Fruit fly (Drosophila melanogaster) whole organism, embryonic: ENCODE measurements around the gene CG42554.
A peak's percentile ranks its signal among the peaks of the same experiment; 100 is the strongest.

Experiments
- Adf1 ChIP-seq: fragments of 200-800 bp; sonication (Bioruptor generic); IDR thresholded peaks from 2 replicates; pipeline ENCODE4 v1.3.6; 2022; ENCODE audit warnings: missing biosample characterization, missing genetic modification characterization
- Awh ChIP-seq: fragments of 200-800 bp; sonication (Bioruptor generic); IDR thresholded peaks from 2 replicates; pipeline ENCODE4, ENCODE4 v1.3.6; 2022; ENCODE audit warnings: missing biosample characterization, missing genetic modification characterization
- CG12071 ChIP-seq: fragments of 200-800 bp; sonication (Bioruptor generic); optimal IDR thresholded peaks from 3 replicates; lab custom pipeline; 2018; ENCODE audit warnings: missing biosample characterization, mild to moderate bottlenecking, missing genetic modification characterization
- CG17385 ChIP-seq: fragments of 200-800 bp; sonication (Bioruptor generic); optimal IDR thresholded peaks from 3 replicates; lab custom pipeline; 2018; ENCODE audit warnings: missing biosample characterization, mild to moderate bottlenecking, missing genetic modification characterization
- CG3163 ChIP-seq: fragments of 200-800 bp; sonication (Bioruptor generic); optimal IDR thresholded peaks from 3 replicates; lab custom pipeline; 2016; ENCODE audit warnings: missing biosample characterization, missing genetic modification characterization
- CG34224 ChIP-seq: fragments of 200-800 bp; sonication (Bioruptor generic); IDR thresholded peaks from 3 replicates; pipeline ENCODE4 v1.3.6; 2022; ENCODE audit warnings: missing biosample characterization, missing genetic modification characterization; ENCODE audit not compliant: partially characterized antibody
- CG6254 ChIP-seq: fragments of 200-800 bp; sonication (Bioruptor generic); optimal IDR thresholded peaks from 3 replicates; lab custom pipeline; 2017; ENCODE audit warnings: mild to moderate bottlenecking, missing biosample characterization, missing genetic modification reagents, missing genetic modification characterization
- CG8290 ChIP-seq, 3 experiments: fragments of 200-800 bp; sonication (Bioruptor generic); optimal IDR thresholded peaks; 2 replicates each; lab custom pipeline; 2016 to 2019; ENCODE audit warnings: missing biosample characterization in 3 of 3, missing genetic modification characterization in 3 of 3, mild to moderate bottlenecking in 2 of 3, moderate library complexity in 1 of 3
- CTCF ChIP-seq: fragments of 200-800 bp; sonication (Bioruptor generic); optimal IDR thresholded peaks from 2 replicates; lab custom pipeline; 2017; ENCODE audit warnings: missing biosample characterization, mild to moderate bottlenecking, missing genetic modification characterization, moderate library complexity
- Doc3 ChIP-seq: fragments of 200-800 bp; sonication (Bioruptor generic); IDR thresholded peaks from 3 replicates; pipeline ENCODE4 v1.3.6; 2022; ENCODE audit warnings: missing biosample characterization, missing genetic modification characterization; ENCODE audit not compliant: partially characterized antibody
- Fer2 ChIP-seq: fragments of 200-800 bp; sonication (Bioruptor generic); optimal IDR thresholded peaks from 2 replicates; lab custom pipeline; 2018; ENCODE audit warnings: missing biosample characterization, mild to moderate bottlenecking, missing genetic modification characterization, moderate library complexity
- HHEX ChIP-seq: fragments of 200-800 bp; sonication (Bioruptor generic); optimal IDR thresholded peaks from 3 replicates; lab custom pipeline; 2017; ENCODE audit warnings: missing biosample characterization, mild to moderate bottlenecking, missing genetic modification characterization, missing genetic modification reagents
- HLH4C ChIP-seq: fragments of 200-800 bp; sonication (Bioruptor generic); IDR thresholded peaks from 3 replicates; pipeline ENCODE4 v1.3.6; 2022; ENCODE audit warnings: missing biosample characterization, missing genetic modification characterization; ENCODE audit not compliant: partially characterized antibody
- HLHmδ ChIP-seq: fragments of 200-800 bp; sonication (Bioruptor generic); optimal IDR thresholded peaks from 2 replicates; lab custom pipeline; 2018; ENCODE audit warnings: missing biosample characterization, mild to moderate bottlenecking, missing genetic modification characterization, moderate library complexity
- Hr51 ChIP-seq, 2 experiments: fragments of 200-800 bp; sonication (Bioruptor generic); optimal IDR thresholded peaks; 2 replicates in 1 of 2; 3 replicates in 1 of 2; lab custom pipeline; 2016 to 2018; ENCODE audit warnings: missing biosample characterization in 2 of 2, missing genetic modification characterization in 2 of 2, mild to moderate bottlenecking in 1 of 2, moderate library complexity in 1 of 2
- Kr ChIP-seq: fragments of 200-800 bp; sonication (Bioruptor generic); optimal IDR thresholded peaks from 2 replicates; lab custom pipeline; 2017; ENCODE audit warnings: missing biosample characterization, mild to moderate bottlenecking, missing genetic modification characterization
- MTF-1 ChIP-seq: fragments of 200-800 bp; sonication (Bioruptor generic); optimal IDR thresholded peaks from 2 replicates; lab custom pipeline; 2018; ENCODE audit warnings: missing biosample characterization, mild to moderate bottlenecking, missing genetic modification characterization, borderline replicate concordance
- Max ChIP-seq: fragments of 200-800 bp; sonication (Bioruptor generic); optimal IDR thresholded peaks from 2 replicates; lab custom pipeline; 2016; ENCODE audit warnings: missing biosample characterization, mild to moderate bottlenecking, missing genetic modification characterization
- Med ChIP-seq: fragments of 200-800 bp; sonication (Bioruptor generic); peaks from one replicate; lab custom pipeline; 2016; ENCODE audit warnings: missing biosample characterization, missing genetic modification characterization, mild to moderate bottlenecking, inconsistent platforms, moderate library complexity
- NfI ChIP-seq: fragments of 200-800 bp; sonication (Bioruptor generic); optimal IDR thresholded peaks from 3 replicates; lab custom pipeline; 2018; ENCODE audit warnings: missing biosample characterization, mild to moderate bottlenecking, missing genetic modification characterization, moderate library complexity
- Ptx1 ChIP-seq: fragments of 200-800 bp; sonication (Bioruptor generic); IDR thresholded peaks from 2 replicates; pipeline ENCODE4 v1.3.6; 2022; ENCODE audit warnings: missing biosample characterization, missing genetic modification characterization
- Trl ChIP-seq, 3 experiments: fragments of >200 bp in 2 of 3; fragments of 200-800 bp in 1 of 3; sonication (Bioruptor generic) in 1 of 3; optimal IDR thresholded peaks; 2 replicates in 1 of 3; 3 replicates in 2 of 3; lab custom pipeline; 2016 to 2017; ENCODE audit warnings: missing biosample characterization in 1 of 3, missing genetic modification characterization in 1 of 3
- ap ChIP-seq: fragments of 200-800 bp; sonication (Bioruptor generic); IDR thresholded peaks from 2 replicates; pipeline ENCODE4 v1.3.6; 2022; ENCODE audit warnings: missing biosample characterization, missing genetic modification characterization
- caup ChIP-seq: fragments of 200-800 bp; sonication (Bioruptor generic); optimal IDR thresholded peaks from 3 replicates; lab custom pipeline; 2017; ENCODE audit warnings: missing biosample characterization, mild to moderate bottlenecking, missing genetic modification characterization, moderate library complexity; ENCODE audit not compliant: severe bottlenecking
- cg ChIP-seq: fragments of 200-800 bp; sonication (Bioruptor generic); optimal IDR thresholded peaks from 3 replicates; lab custom pipeline; 2019; ENCODE audit warnings: missing biosample characterization, mild to moderate bottlenecking, missing genetic modification characterization, moderate library complexity
- chinmo ChIP-seq: fragments of 200-800 bp; sonication (Bioruptor generic); IDR thresholded peaks from 4 replicates; pipeline ENCODE4 v1.3.6; 2022; ENCODE audit warnings: missing biosample characterization, missing genetic modification characterization; ENCODE audit not compliant: partially characterized antibody
- chm ChIP-seq: fragments of 200-800 bp; sonication (Bioruptor generic); IDR thresholded peaks from 2 replicates; pipeline ENCODE4 v1.3.6; 2022; ENCODE audit warnings: missing biosample characterization, missing genetic modification characterization
- ci ChIP-seq: fragments of 200-800 bp; sonication (Bioruptor generic); IDR thresholded peaks from 3 replicates; pipeline ENCODE4 v1.3.6; 2022; ENCODE audit warnings: missing biosample characterization, missing genetic modification characterization
- crol ChIP-seq: fragments of 200-800 bp; sonication (Bioruptor generic); IDR thresholded peaks from 2 replicates; pipeline ENCODE4 v1.3.6; 2022; ENCODE audit warnings: missing biosample characterization, missing genetic modification characterization
- ewg ChIP-seq: fragments of 200-800 bp; sonication (Bioruptor generic); optimal IDR thresholded peaks from 3 replicates; lab custom pipeline; 2017; ENCODE audit warnings: mild to moderate bottlenecking, missing biosample characterization, missing genetic modification reagents, missing genetic modification characterization
- hbn ChIP-seq: fragments of 200-800 bp; sonication (Bioruptor generic); IDR thresholded peaks from 2 replicates; pipeline ENCODE4 v1.3.6; 2022; ENCODE audit warnings: missing biosample characterization, missing genetic modification characterization; ENCODE audit not compliant: partially characterized antibody
- hkb ChIP-seq, 2 experiments: fragments of 200-800 bp in 1 of 2; fragments of >200 bp in 1 of 2; sonication (Bioruptor generic) in 1 of 2; IDR thresholded peaks in 1 of 2; optimal IDR thresholded peaks in 1 of 2; 2 replicates each; pipeline versions ENCODE4 v1.3.6 to Lab custom; 2017 to 2022; ENCODE audit warnings: missing biosample characterization in 1 of 2, missing genetic modification characterization in 1 of 2
- inv ChIP-seq: fragments of 200-800 bp; sonication (Bioruptor generic); IDR thresholded peaks from 2 replicates; pipeline ENCODE4 v1.3.6; 2022; ENCODE audit warnings: missing biosample characterization, missing genetic modification characterization; ENCODE audit not compliant: partially characterized antibody
- kni ChIP-seq: fragments of 200-800 bp; sonication (Bioruptor generic); optimal IDR thresholded peaks from 3 replicates; lab custom pipeline; 2017; ENCODE audit warnings: mild to moderate bottlenecking, missing biosample characterization, missing genetic modification reagents, missing genetic modification characterization
- knrl ChIP-seq: fragments of 200-800 bp; sonication (Bioruptor generic); IDR thresholded peaks from 3 replicates; pipeline ENCODE4 v1.3.6; 2022; ENCODE audit warnings: missing biosample characterization, missing genetic modification characterization; ENCODE audit not compliant: partially characterized antibody
- lbe ChIP-seq: fragments of 200-800 bp; sonication (Bioruptor generic); optimal IDR thresholded peaks from 2 replicates; lab custom pipeline; 2016; ENCODE audit warnings: missing biosample characterization, mild to moderate bottlenecking, missing genetic modification characterization
- nau ChIP-seq: fragments of 200-800 bp; sonication (Bioruptor generic); optimal IDR thresholded peaks from 3 replicates; lab custom pipeline; 2017; ENCODE audit warnings: missing biosample characterization, mild to moderate bottlenecking, missing genetic modification characterization, missing genetic modification reagents
- nom ChIP-seq: fragments of 200-800 bp; sonication (Bioruptor generic); optimal IDR thresholded peaks from 2 replicates; lab custom pipeline; 2017; ENCODE audit warnings: missing biosample characterization, missing genetic modification characterization, mild to moderate bottlenecking, moderate library complexity, missing genetic modification reagents
- ttk ChIP-seq: fragments of 200-800 bp; sonication (Bioruptor generic); IDR thresholded peaks from 2 replicates; pipeline ENCODE4 v2.1.2; 2022; ENCODE audit warnings: missing biosample characterization, missing genetic modification characterization
- unc-4 ChIP-seq: fragments of 200-800 bp; sonication (Bioruptor generic); IDR thresholded peaks from 2 replicates; pipeline ENCODE4 v1.3.6; 2022; ENCODE audit warnings: missing biosample characterization, missing genetic modification characterization; ENCODE audit not compliant: partially characterized antibody
- yki ChIP-seq: fragments of >200 bp; optimal IDR thresholded peaks from 3 replicates; lab custom pipeline; 2018
- zen2 ChIP-seq: fragments of 200-800 bp; sonication (Bioruptor generic); IDR thresholded peaks from 3 replicates; pipeline ENCODE4 v1.3.6; 2022; ENCODE audit warnings: missing biosample characterization, missing genetic modification characterization; ENCODE audit not compliant: partially characterized antibody

The CG42554 gene

dm6 chr3L:880851-881250, 45.4 kb downstream of the CG42554 start:
- peak; percentile 33 for TF ChIP-seq cg (GFP tag; lab: Kevin White, UChicago)
- TF ChIP-seq CG8290 (GFP tag; optimal IDR thresholded peaks at IDR 0.05; lab: Kevin White, UChicago), result no peak
- TF ChIP-seq CG8290 (tag; optimal IDR thresholded peaks at IDR 0.05; lab: Kevin White, UChicago), result peak in 1 of 2 experiments; percentile 37
- peak; percentile 73; the same call in 3 of the 4 replicates for TF ChIP-seq chinmo
- no peak for TF ChIP-seq CG6254
- peak; percentile 58 for TF ChIP-seq crol (GFP tag; lab: Robert Waterston, UW)
- TF ChIP-seq caup (GFP tag; lab: Kevin White, UChicago), result no peak
- peak; percentile 79 to 83 for TF ChIP-seq Trl (optimal IDR thresholded peaks at IDR 0.05; lab: Kevin White, UChicago)
- TF ChIP-seq Trl (GFP tag; optimal IDR thresholded peaks at IDR 0.05; lab: Kevin White, UChicago), result no peak
- TF ChIP-seq nom (GFP tag; lab: Kevin White, UChicago), result peak; percentile 29
- TF ChIP-seq zen2 (GFP tag; lab: Robert Waterston, UW), result 0 out of 3 replicates have a peak, but pooled peaks have one; percentile 16
- no peak for TF ChIP-seq NfI (GFP tag; lab: Kevin White, UChicago)
- 0 out of 2 replicates have a peak, but pooled peaks have one; percentile 18 for TF ChIP-seq chm
- TF ChIP-seq CG3163 (GFP tag; lab: Kevin White, UChicago), result peak; percentile 50
- peak; percentile 15 for TF ChIP-seq CTCF (GFP tag; lab: Kevin White, UChicago)

- TF ChIP-seq Awh (GFP tag; lab: Robert Waterston, UW) (0 out of 2 replicates have a peak, but pooled peaks have one; percentile 5), ttk (GFP tag; lab: Robert Waterston, UW) (peak; percentile 42; the same call in 1 of the 2 replicates), lbe (GFP tag; lab: Kevin White, UChicago) (peak; percentile 15), ewg (peak; percentile 63), Ptx1 (no peak), Adf1 (GFP tag; lab: Robert Waterston, UW) (0 out of 2 replicates have a peak, but pooled peaks have one; percentile 5), knrl (GFP tag; lab: Robert Waterston, UW) (0 out of 3 replicates have a peak, but pooled peaks have one; percentile 17), hkb (optimal IDR thresholded peaks at IDR 0.05; lab: Kevin White, UChicago) (no peak), hkb (GFP tag; IDR thresholded peaks at IDR 0.05; lab: Robert Waterston, UW) (no peak), CG12071 (peak; percentile 47), crol (GFP tag; lab: Robert Waterston, UW) (peak; percentile 61; the same call in 1 of the 2 replicates), Trl (optimal IDR thresholded peaks at IDR 0.05; lab: Kevin White, UChicago) (peak; percentile 87 to 93), Trl (GFP tag; optimal IDR thresholded peaks at IDR 0.05; lab: Kevin White, UChicago) (peak; percentile 40), Kr (GFP tag; lab: Kevin White, UChicago) (no peak), ap (GFP tag; lab: Robert Waterston, UW) (no peak), HLHmδ (peak; percentile 5), CG17385 (GFP tag; lab: Kevin White, UChicago) (peak; percentile 16), HLH4C (GFP tag; lab: Robert Waterston, UW) (0 out of 3 replicates have a peak, but pooled peaks have one; percentile 26), hbn (GFP tag; lab: Robert Waterston, UW) (peak; percentile 43; the same call in 1 of the 2 replicates), unc-4 (GFP tag; lab: Robert Waterston, UW) (peak; percentile 43; the same call in 1 of the 2 replicates), CG8290 (GFP tag; optimal IDR thresholded peaks at IDR 0.05; lab: Kevin White, UChicago) (no peak), CG8290 (tag; optimal IDR thresholded peaks at IDR 0.05; lab: Kevin White, UChicago) (peak in 1 of 2 experiments; percentile 10), Hr51 (GFP tag; optimal IDR thresholded peaks at IDR 0.05; lab: Kevin White, UChicago) (no peak), chinmo (peak; percentile 82), CG34224 (GFP tag; lab: Robert Waterston, UW) (peak; percentile 60; the same call in 2 of the 3 replicates), yki (lab: Kevin White, UChicago) (peak; percentile 26), HHEX (GFP tag; lab: Kevin White, UChicago) (no peak), nau (GFP tag; lab: Kevin White, UChicago) (peak; percentile 49), Med (GFP tag; lab: Kevin White, UChicago) (peak; percentile 78), Doc3 (GFP tag; lab: Robert Waterston, UW) (peak; percentile 17; the same call in 1 of the 3 replicates), ci (peak; percentile 9; the same call in 1 of the 3 replicates), inv (0 out of 2 replicates have a peak, but pooled peaks have one; percentile 9), Fer2 (no peak), MTF-1 (peak; percentile 26), Max (GFP tag; lab: Kevin White, UChicago) (peak; percentile 21), kni (GFP tag; lab: Kevin White, UChicago) (peak; percentile 8)
These were observed 46.2 kb downstream of the CG42554 start, which contains the start of gene CG13907 for dm6 chr3L:881496-882235. TSS of gene CG13907 (minus strand) at chr3L:882013.
